Worm (Caenorhabditis elegans): ENCODE measurements around the gene kin-30.

kin-30 gene

ce11 chrV:15290995-15291394, 46.4 kb downstream of the kin-30 start, which contains the start of gene cyp-34A2:
Gene cyp-34A2, minus strand, starts transcription at chrV:15291095.
- TF ChIP-seq ceh-34 (tag; optimal IDR thresholded peaks at IDR 0.05) (no peak), hlh-8 (tag; optimal IDR thresholded peaks at IDR 0.05) (no peak), ceh-48 (tag; optimal IDR thresholded peaks at IDR 0.05) (no peak), zip-5 (tag; optimal IDR thresholded peaks at IDR 0.05) (no peak), K02D7.2 (tag; optimal IDR thresholded peaks at IDR 0.05) (no peak), ceh-31 (tag; optimal IDR thresholded peaks at IDR 0.05) (no peak), lin-11 (tag; optimal IDR thresholded peaks at IDR 0.05) (no peak), tbx-2 (tag; optimal IDR thresholded peaks at IDR 0.05) (no peak), ref-2 (tag; optimal IDR thresholded peaks at IDR 0.05) (no peak), odd-2 (tag; optimal IDR thresholded peaks at IDR 0.05) (no peak), unc-55 (GFP tag; optimal IDR thresholded peaks at IDR 0.05) (no peak), ztf-16 (tag; optimal IDR thresholded peaks at IDR 0.05) (no peak), madf-2 (tag; optimal IDR thresholded peaks at IDR 0.05) (no peak), ceh-30 (tag; optimal IDR thresholded peaks at IDR 0.05) (no peak), ceh-2 (tag; optimal IDR thresholded peaks at IDR 0.05) (no peak), unc-86 (tag; optimal IDR thresholded peaks at IDR 0.05) (no peak), nhr-11 (tag; optimal IDR thresholded peaks at IDR 0.05) (no peak), ceh-45 (GFP tag; IDR thresholded peaks at IDR 0.05) (no peak), sdc-2 (tag; optimal IDR thresholded peaks at IDR 0.05) (no peak), fkh-6 (tag; optimal IDR thresholded peaks at IDR 0.05) (no peak)

ce11 chrV:15293865-15294264, 49.3 kb downstream of the kin-30 start, which contains the start of gene str-96:
Gene str-96, minus strand, starts transcription at chrV:15293965.
- TF ChIP-seq hlh-6 (tag; optimal IDR thresholded peaks at IDR 0.05), result no peak
- no peak for TF ChIP-seq nfya-1 (tag; optimal IDR thresholded peaks at IDR 0.05)
- TF ChIP-seq sox-2 (GFP tag; IDR thresholded peaks at IDR 0.05), result no peak
- TF ChIP-seq Y22D7AL.16 (tag; optimal IDR thresholded peaks at IDR 0.05), result no peak
- TF ChIP-seq hlh-15 (tag; optimal IDR thresholded peaks at IDR 0.05), result no peak
- TF ChIP-seq lin-11 (tag; optimal IDR thresholded peaks at IDR 0.05), result no peak
- TF ChIP-seq ahr-1 (tag; optimal IDR thresholded peaks at IDR 0.05), result no peak
- no peak for TF ChIP-seq ceh-6 (GFP tag; optimal IDR thresholded peaks at IDR 0.05)
- TF ChIP-seq nhr-11 (tag; optimal IDR thresholded peaks at IDR 0.05), result no peak
- no peak for TF ChIP-seq zip-5 (tag; optimal IDR thresholded peaks at IDR 0.05)
- TF ChIP-seq T23F11.4 (GFP tag; optimal IDR thresholded peaks at IDR 0.05), result no peak
- no peak for TF ChIP-seq ceh-9 (tag; optimal IDR thresholded peaks at IDR 0.05)
- no peak for TF ChIP-seq ceh-14 (tag; optimal IDR thresholded peaks at IDR 0.05)
- no peak for TF ChIP-seq nhr-232 (tag; optimal IDR thresholded peaks at IDR 0.05)
- TF ChIP-seq npax-4 (tag; optimal IDR thresholded peaks at IDR 0.05), result no peak
- TF ChIP-seq pax-1 (tag; optimal IDR thresholded peaks at IDR 0.05), result no peak
- no peak for TF ChIP-seq unc-3 (GFP tag; conservative IDR thresholded peaks at IDR 0.05)
- TF ChIP-seq unc-3 (tag; optimal IDR thresholded peaks at IDR 0.05), result no peak
- no peak for TF ChIP-seq C08G9.2 (tag; optimal IDR thresholded peaks at IDR 0.05)
- TF ChIP-seq pros-1 (tag; optimal IDR thresholded peaks at IDR 0.05), result no peak

Measured in whole organism, late embryonic.